Worm (Caenorhabditis elegans) whole organism, young adult: ENCODE data around the gene him-3.

Experiments used
- B0019.2 ChIP-seq: fragments of 200-800 bp; sonication (Bioruptor generic); conservative IDR thresholded peaks from 2 replicates; pipeline ENCODE4 v1.3.6; 2022; ENCODE audit warnings: missing genetic modification reagents, missing genetic modification characterization, missing compliant biosample characterization
- C06A6.2 ChIP-seq: fragments of 200-800 bp; sonication (Bioruptor generic); conservative IDR thresholded peaks from 2 replicates; pipeline ENCODE4 v1.3.6; 2022; ENCODE audit warnings: missing genetic modification characterization, missing compliant biosample characterization
- Y53G8AR.9 ChIP-seq: fragments of 200-800 bp; sonication (Bioruptor generic); conservative IDR thresholded peaks from 2 replicates; pipeline ENCODE4 v1.3.6; 2022; ENCODE audit warnings: missing genetic modification reagents, missing genetic modification characterization, missing compliant biosample characterization
- ama-1 ChIP-seq, 3 experiments: fragments of 150-350 bp in 1 of 3; sonication (generic microtip) in 2 of 3; optimal IDR thresholded peaks; 2 replicates each; lab custom pipeline; 2014 to 2018; ENCODE audit warnings: missing biosample characterization in 2 of 3, missing genetic modification characterization in 2 of 3, missing genetic modification reagents in 2 of 3
- athp-1 ChIP-seq: sonication (generic microtip); optimal IDR thresholded peaks from 2 replicates; lab custom pipeline; 2017; ENCODE audit warnings: mild to moderate bottlenecking, missing genetic modification characterization, missing compliant biosample characterization
- bed-1 ChIP-seq: fragments of 200-800 bp; sonication (Bioruptor generic); IDR thresholded peaks from 2 replicates; pipeline ENCODE4 v1.3.6; 2022; ENCODE audit warnings: missing genetic modification reagents, missing genetic modification characterization, missing compliant biosample characterization
- bed-2 ChIP-seq: fragments of 200-800 bp; sonication (Bioruptor generic); IDR thresholded peaks from 2 replicates; pipeline ENCODE4 v1.3.6; 2022; ENCODE audit warnings: missing genetic modification reagents, missing genetic modification characterization, missing compliant biosample characterization
- egrh-3 ChIP-seq: fragments of 200-800 bp; sonication (Bioruptor generic); IDR thresholded peaks from 2 replicates; pipeline ENCODE4 v1.3.6; 2022; ENCODE audit warnings: missing genetic modification reagents, missing genetic modification characterization, missing compliant biosample characterization
- hrde-1 ChIP-seq: sonication (generic microtip); optimal IDR thresholded peaks from 2 replicates; lab custom pipeline; 2016; ENCODE audit warnings: missing genetic modification characterization, mild to moderate bottlenecking, missing compliant biosample characterization, moderate library complexity, missing genotype, missing genetic modification reagents, borderline replicate concordance
- mel-28 ChIP-seq: sonication (generic microtip); optimal IDR thresholded peaks from 2 replicates; lab custom pipeline; 2016; ENCODE audit warnings: borderline replicate concordance, mild to moderate bottlenecking, missing genetic modification characterization, missing compliant biosample characterization
- nhr-120 ChIP-seq: fragments of 200-800 bp; sonication (Bioruptor generic); IDR thresholded peaks from 2 replicates; pipeline ENCODE4 v1.3.6; 2022; ENCODE audit warnings: missing genetic modification characterization, missing compliant biosample characterization
- snpc-4 ChIP-seq, 5 experiments: fragments of 150-350 bp in 1 of 5; sonication (generic microtip) in 4 of 5; optimal IDR thresholded peaks; 2 replicates each; lab custom pipeline; 2014 to 2018; ENCODE audit warnings: missing genetic modification characterization in 5 of 5, missing biosample characterization in 3 of 5, antibody characterized with exemption in 2 of 5, mild to moderate bottlenecking in 2 of 5, missing compliant biosample characterization in 2 of 5, missing genotype in 2 of 5, moderate library complexity in 2 of 5, missing genetic modification reagents in 1 of 5
- unc-130 ChIP-seq: sonication (generic microtip); optimal IDR thresholded peaks from 2 replicates; lab custom pipeline; 2016; ENCODE audit warnings: missing genetic modification reagents, missing genetic modification characterization, missing compliant biosample characterization

- TF ChIP-seq ama-1 (optimal IDR thresholded peaks at IDR 0.05; lab: Kevin White, UChicago) (no peak), ama-1 (GFP tag; optimal IDR thresholded peaks at IDR 0.05; lab: Kevin White, UChicago) (no peak), nhr-120 (no peak), bed-2 (GFP tag; lab: Robert Waterston, UW) (no peak), snpc-4 (GFP tag; optimal IDR thresholded peaks at IDR 0.05; lab: Kevin White, UChicago) (no peak), snpc-4 (tag; optimal IDR thresholded peaks at IDR 0.05; lab: Kevin White, UChicago) (no peak), Y53G8AR.9 (GFP tag; lab: Robert Waterston, UW) (no peak), athp-1 (no peak), C06A6.2 (GFP tag; lab: Robert Waterston, UW) (no peak), mel-28 (tag; lab: Kevin White, UChicago) (no peak), egrh-3 (no peak), hrde-1 (tag; lab: Kevin White, UChicago) (no peak), unc-130 (GFP tag; lab: Kevin White, UChicago) (no peak), B0019.2 (no peak), bed-1 (no peak)
Observed at ce11 chrIV:6971213-6971612, 6.1 kb upstream of the him-3 start, which contains the start of gene ZK381.62.
